Fruit fly (Drosophila melanogaster) whole organism, prepupa: ENCODE data around the gene CG4822.

Experiments used
- Blimp-1 ChIP-seq: fragments of 200-800 bp; sonication (Bioruptor generic); optimal IDR thresholded peaks from 3 replicates; lab custom pipeline; 2017; ENCODE audit warnings: missing biosample characterization, missing genetic modification characterization, mild to moderate bottlenecking, moderate library complexity, missing genetic modification reagents
- CG16779 ChIP-seq: fragments of 200-800 bp; sonication (Bioruptor generic); optimal IDR thresholded peaks from 3 replicates; lab custom pipeline; 2017; ENCODE audit warnings: missing biosample characterization, mild to moderate bottlenecking, missing genetic modification characterization
- CG6808 ChIP-seq: fragments of 200-800 bp; sonication (Bioruptor generic); optimal IDR thresholded peaks from 3 replicates; lab custom pipeline; 2017; ENCODE audit warnings: missing biosample characterization, missing genetic modification characterization, mild to moderate bottlenecking, moderate library complexity, missing genetic modification reagents
- CG8632 ChIP-seq: fragments of 200-800 bp; sonication (Bioruptor generic); optimal IDR thresholded peaks from 3 replicates; lab custom pipeline; 2016; ENCODE audit warnings: missing biosample characterization, missing genetic modification characterization
- Eip75B ChIP-seq: fragments of 200-800 bp; sonication (Bioruptor generic); optimal IDR thresholded peaks from 3 replicates; lab custom pipeline; 2016; ENCODE audit warnings: missing biosample characterization, missing genetic modification characterization
- Hr39 ChIP-seq: fragments of 200-800 bp; sonication (Bioruptor generic); optimal IDR thresholded peaks from 2 replicates; lab custom pipeline; 2016; ENCODE audit warnings: missing biosample characterization, missing genetic modification characterization
- Met ChIP-seq: fragments of 200-800 bp; sonication (Bioruptor generic); optimal IDR thresholded peaks from 3 replicates; lab custom pipeline; 2016; ENCODE audit warnings: missing biosample characterization, missing genetic modification characterization
- OdsH ChIP-seq: fragments of 200-800 bp; sonication (Bioruptor generic); optimal IDR thresholded peaks from 3 replicates; lab custom pipeline; 2016; ENCODE audit warnings: missing biosample characterization, missing genetic modification characterization
- fd85E ChIP-seq: fragments of 200-800 bp; sonication (Bioruptor generic); optimal IDR thresholded peaks from 3 replicates; lab custom pipeline; 2016; ENCODE audit warnings: missing biosample characterization, missing genetic modification characterization
- ss ChIP-seq, 2 experiments: fragments of 200-800 bp; sonication (Bioruptor generic); optimal IDR thresholded peaks; 2 replicates in 1 of 2; 3 replicates in 1 of 2; lab custom pipeline; 2017 to 2018; ENCODE audit warnings: mild to moderate bottlenecking in 2 of 2, missing biosample characterization in 2 of 2, missing genetic modification characterization in 2 of 2, moderate library complexity in 1 of 2
- svp ChIP-seq: fragments of 200-800 bp; sonication (Bioruptor generic); peaks from one replicate; lab custom pipeline; 2016; ENCODE audit warnings: missing biosample characterization, missing genetic modification characterization

DNA sequence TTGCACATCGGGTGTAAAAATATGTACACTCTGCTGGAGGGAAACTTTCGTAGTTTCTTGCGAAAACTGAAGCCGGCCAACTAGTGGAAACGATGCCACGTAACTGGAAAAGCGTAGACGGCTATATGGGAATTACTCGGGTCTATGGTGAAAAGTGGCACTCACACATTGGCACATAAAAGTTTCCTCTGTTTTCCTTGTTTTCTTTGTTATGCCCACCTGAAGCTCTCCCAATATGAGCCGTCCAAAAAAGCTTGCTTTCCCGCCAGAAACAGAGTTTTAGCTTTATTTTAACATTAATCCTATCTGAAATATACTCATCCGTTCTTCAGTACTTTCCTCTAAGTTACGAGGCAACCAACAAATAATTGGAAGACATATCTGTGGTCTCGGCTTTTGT, 9.1 kb upstream of the CG4822 start, which contains the start of gene CG3164:
- TF ChIP-seq fd85E (GFP tag; lab: Kevin White, UChicago) (no peak), Hr39 (no peak), CG16779 (no peak), OdsH (GFP tag; lab: Kevin White, UChicago) (no peak), CG8632 (GFP tag; lab: Kevin White, UChicago) (no peak), ss (GFP tag; optimal IDR thresholded peaks at IDR 0.05; lab: Kevin White, UChicago) (no peak), Blimp-1 (GFP tag; lab: Kevin White, UChicago) (no peak), Met (no peak), Eip75B (GFP tag; lab: Kevin White, UChicago) (no peak), CG6808 (GFP tag; lab: Kevin White, UChicago) (no peak), svp (GFP tag; lab: Kevin White, UChicago) (no peak)
